Worm (Caenorhabditis elegans) whole organism, L4 larva: Measurements from ENCODE around the gene F59B10.5.

ENCODE experiments used
- F44E2.7 ChIP-seq: fragments of 200-800 bp; sonication (Bioruptor generic); IDR thresholded peaks from 2 replicates; pipeline ENCODE4 v2.1.2; 2022; ENCODE audit warnings: missing genetic modification characterization, missing compliant biosample characterization
- Y105C5A.15 ChIP-seq: fragments of 200-800 bp; sonication (Bioruptor generic); IDR thresholded peaks from 2 replicates; pipeline ENCODE4 v1.3.6; 2022; ENCODE audit warnings: missing genetic modification characterization, missing compliant biosample characterization
- Y48G9A.11 ChIP-seq: fragments of 200-800 bp; sonication (Bioruptor generic); IDR thresholded peaks from 2 replicates; pipeline ENCODE4 v1.3.6; 2022; ENCODE audit warnings: missing genetic modification reagents, missing genetic modification characterization, missing compliant biosample characterization
- ZK546.5 ChIP-seq, 2 experiments: sonication (generic microtip); optimal IDR thresholded peaks; 2 replicates each; lab custom pipeline; 2017; ENCODE audit warnings: missing biosample characterization in 2 of 2, missing genetic modification characterization in 2 of 2
- aly-2 ChIP-seq: sonication (generic microtip); optimal IDR thresholded peaks from 2 replicates; lab custom pipeline; 2018; ENCODE audit warnings: missing biosample characterization, missing genetic modification characterization
- attf-4 ChIP-seq: sonication (generic microtip); optimal IDR thresholded peaks from 3 replicates; lab custom pipeline; 2017; ENCODE audit warnings: missing biosample characterization, missing genetic modification characterization
- ceh-20 ChIP-seq: fragments of 200-800 bp; sonication (Bioruptor generic); IDR thresholded peaks from 2 replicates; pipeline ENCODE4 v1.3.6; 2022; ENCODE audit warnings: missing genetic modification reagents, missing genetic modification characterization, missing compliant biosample characterization
- ctbp-1 ChIP-seq: fragments of 200-800 bp; sonication (Bioruptor generic); IDR thresholded peaks from 2 replicates; pipeline ENCODE4 v1.3.6; 2022; ENCODE audit warnings: missing genetic modification reagents, missing genetic modification characterization, missing compliant biosample characterization
- daf-19 ChIP-seq: fragments of 200-800 bp; sonication (Bioruptor generic); conservative IDR thresholded peaks from 2 replicates; pipeline ENCODE4 v1.3.6; 2022; ENCODE audit warnings: missing genetic modification characterization, missing compliant biosample characterization
- daf-8 ChIP-seq: fragments of 200-800 bp; sonication (Bioruptor generic); IDR thresholded peaks from 2 replicates; pipeline ENCODE4 v1.3.6; 2022; ENCODE audit warnings: missing genetic modification characterization, missing compliant biosample characterization
- duxl-1 ChIP-seq: sonication (generic microtip); optimal IDR thresholded peaks from 2 replicates; lab custom pipeline; 2016; ENCODE audit warnings: mild to moderate bottlenecking, missing genetic modification characterization, moderate library complexity, missing compliant biosample characterization; ENCODE audit not compliant: poor library complexity
- dve-1 ChIP-seq: sonication (generic microtip); optimal IDR thresholded peaks from 2 replicates; lab custom pipeline; 2017; ENCODE audit warnings: antibody characterized with exemption, mild to moderate bottlenecking, missing genetic modification characterization, missing compliant biosample characterization; ENCODE audit not compliant: insufficient read depth
- egl-27 ChIP-seq: sonication (generic microtip); optimal IDR thresholded peaks from 3 replicates; lab custom pipeline; 2017; ENCODE audit warnings: missing biosample characterization, missing genetic modification reagents, missing genetic modification characterization
- egl-43 ChIP-seq: fragments of 200-800 bp; sonication (Bioruptor generic); IDR thresholded peaks from 2 replicates; pipeline ENCODE4 v1.3.6; 2022; ENCODE audit warnings: missing genetic modification reagents, missing genetic modification characterization, missing compliant biosample characterization
- fkh-10 ChIP-seq: fragments of 150-350 bp; optimal IDR thresholded peaks from 2 replicates; lab custom pipeline; 2014; ENCODE audit warnings: missing biosample characterization, missing genetic modification reagents, missing genetic modification characterization
- hlh-11 ChIP-seq: fragments of 200-800 bp; sonication (Bioruptor generic); optimal IDR thresholded peaks from 2 replicates; lab custom pipeline; 2018; ENCODE audit warnings: mild to moderate bottlenecking, missing genetic modification characterization, missing compliant biosample characterization
- hlh-30 ChIP-seq: sonication (generic microtip); optimal IDR thresholded peaks from 2 replicates; lab custom pipeline; 2017; ENCODE audit warnings: antibody characterized with exemption, mild to moderate bottlenecking, missing genetic modification characterization, missing compliant biosample characterization; ENCODE audit not compliant: insufficient read depth
- jun-1 ChIP-seq: fragments of 150-350 bp; optimal IDR thresholded peaks from 2 replicates; lab custom pipeline; 2014; ENCODE audit warnings: missing biosample characterization, missing genetic modification reagents, missing genetic modification characterization
- lin-1 ChIP-seq: fragments of 200-800 bp; sonication (Bioruptor generic); IDR thresholded peaks from 2 replicates; pipeline ENCODE4 v1.3.6; 2022; ENCODE audit warnings: missing genetic modification reagents, missing genetic modification characterization, missing compliant biosample characterization
- lin-29 ChIP-seq: fragments of 200-800 bp; sonication (Bioruptor generic); IDR thresholded peaks from 2 replicates; pipeline ENCODE4 v1.3.6; 2022; ENCODE audit warnings: missing genetic modification reagents, missing genetic modification characterization, missing compliant biosample characterization
- lin-38 ChIP-seq: fragments of 200-800 bp; sonication (Bioruptor generic); IDR thresholded peaks from 2 replicates; pipeline ENCODE4 v1.3.6; 2022; ENCODE audit warnings: missing genetic modification reagents, missing genetic modification characterization, missing compliant biosample characterization
- lin-39 ChIP-seq: fragments of 150-350 bp; optimal IDR thresholded peaks from 2 replicates; lab custom pipeline; 2014; ENCODE audit warnings: missing biosample characterization, missing genetic modification reagents, missing genetic modification characterization
- mdl-1 ChIP-seq, 2 experiments: fragments of 150-350 bp in 1 of 2; sonication (generic microtip) in 1 of 2; optimal IDR thresholded peaks; 2 replicates each; lab custom pipeline; 2014 to 2017; ENCODE audit warnings: missing biosample characterization in 2 of 2, missing genetic modification characterization in 2 of 2
- mdt-29 ChIP-seq: fragments of 200-800 bp; sonication (Bioruptor generic); IDR thresholded peaks from 2 replicates; pipeline ENCODE4 v1.3.6; 2022; ENCODE audit warnings: missing genetic modification reagents, missing genetic modification characterization, missing compliant biosample characterization
- mep-1 ChIP-seq: fragments of 150-350 bp; sonication (generic microtip); optimal IDR thresholded peaks from 3 replicates; lab custom pipeline; 2014; ENCODE audit warnings: missing biosample characterization, missing genetic modification characterization
- mes-2 ChIP-seq: sonication (generic microtip); optimal IDR thresholded peaks from 2 replicates; lab custom pipeline; 2016; ENCODE audit warnings: missing genotype, mild to moderate bottlenecking, missing genetic modification characterization, missing compliant biosample characterization; ENCODE audit not compliant: poor library complexity, severe bottlenecking
- mxl-3 ChIP-seq: fragments of 200-800 bp; sonication (Bioruptor generic); optimal IDR thresholded peaks from 2 replicates; lab custom pipeline; 2018; ENCODE audit warnings: mild to moderate bottlenecking, missing genetic modification characterization, missing compliant biosample characterization
- nhr-102 ChIP-seq: sonication (generic microtip); optimal IDR thresholded peaks from 2 replicates; lab custom pipeline; 2016; ENCODE audit warnings: mild to moderate bottlenecking, missing genetic modification characterization, moderate library complexity, missing compliant biosample characterization
- nhr-25 ChIP-seq: sonication (generic microtip); optimal IDR thresholded peaks from 2 replicates; lab custom pipeline; 2017; ENCODE audit warnings: missing genetic modification characterization, mild to moderate bottlenecking, missing compliant biosample characterization, antibody characterized with exemption, moderate library complexity, borderline replicate concordance; ENCODE audit not compliant: insufficient read depth
- nhr-28 ChIP-seq: fragments of 150-350 bp; optimal IDR thresholded peaks from 2 replicates; lab custom pipeline; 2014; ENCODE audit warnings: missing biosample characterization, missing genetic modification characterization
- nhr-41 ChIP-seq: fragments of 200-800 bp; sonication (Bioruptor generic); IDR thresholded peaks from 2 replicates; pipeline ENCODE4 v1.3.6; 2022; ENCODE audit warnings: missing genetic modification reagents, missing genetic modification characterization, missing compliant biosample characterization
- nhr-42 ChIP-seq: fragments of 200-800 bp; sonication (Bioruptor generic); IDR thresholded peaks from 2 replicates; pipeline ENCODE4 v1.3.6; 2022; ENCODE audit warnings: missing genetic modification characterization, missing compliant biosample characterization
- sdz-12 ChIP-seq: fragments of 200-800 bp; sonication (Bioruptor generic); optimal IDR thresholded peaks from 2 replicates; lab custom pipeline; 2018; ENCODE audit warnings: mild to moderate bottlenecking, missing genetic modification characterization, missing compliant biosample characterization
- skn-1 ChIP-seq: fragments of 150-350 bp; optimal IDR thresholded peaks from 2 replicates; lab custom pipeline; 2014; ENCODE audit warnings: missing biosample characterization, missing genetic modification characterization
- snpc-4 ChIP-seq: fragments of 150-350 bp; optimal IDR thresholded peaks from 2 replicates; lab custom pipeline; 2014; ENCODE audit warnings: missing biosample characterization, missing genetic modification characterization
- unc-62 ChIP-seq, 3 experiments: fragments of 150-350 bp in 1 of 3; sonication (generic microtip); optimal IDR thresholded peaks in 2 of 3; peaks in 1 of 3; 1 replicate in 1 of 3; 2 replicates in 2 of 3; lab custom pipeline; 2014 to 2017; ENCODE audit warnings: missing biosample characterization in 3 of 3, missing genetic modification characterization in 3 of 3, missing genetic modification reagents in 3 of 3, missing genotype in 1 of 3
- vab-7 ChIP-seq: fragments of 200-800 bp; sonication (Bioruptor generic); IDR thresholded peaks from 2 replicates; pipeline ENCODE4 v1.3.6; 2022; ENCODE audit warnings: missing genetic modification reagents, missing genetic modification characterization, missing compliant biosample characterization
- zfp-3 ChIP-seq: fragments of 200-800 bp; sonication (Bioruptor generic); conservative IDR thresholded peaks from 2 replicates; pipeline ENCODE4 v1.3.6; 2022; ENCODE audit warnings: missing genetic modification reagents, missing genetic modification characterization, missing compliant biosample characterization
- zip-11 ChIP-seq: fragments of 200-800 bp; sonication (Bioruptor generic); IDR thresholded peaks from 2 replicates; pipeline ENCODE4 v1.3.6; 2022; ENCODE audit warnings: missing genetic modification characterization, missing compliant biosample characterization

The F59B10.5 gene

ce11 chrII:10525134-10525533, 1.7 kb upstream of the F59B10.5 start:
- TF ChIP-seq nhr-28 = peak; percentile 53
- no peak for TF ChIP-seq sdz-12 (GFP tag; lab: Kevin White, UChicago)
- TF ChIP-seq ZK546.5 (tag; optimal IDR thresholded peaks at IDR 0.05; lab: Kevin White, UChicago) = no peak
- TF ChIP-seq mdl-1 (tag; optimal IDR thresholded peaks at IDR 0.05; lab: Kevin White, UChicago) = peak in 1 of 2 experiments; percentile 6
- TF ChIP-seq dve-1 (tag; lab: Kevin White, UChicago) = peak; percentile 26
- peak; percentile 50 for TF ChIP-seq hlh-11
- peak; percentile 38 for TF ChIP-seq hlh-30
- no peak for TF ChIP-seq daf-19 (GFP tag; lab: Robert Waterston, UW)
- no peak for TF ChIP-seq zfp-3 (GFP tag; lab: Robert Waterston, UW)
- peak; percentile 41 for TF ChIP-seq mep-1
- TF ChIP-seq unc-62 (GFP tag; optimal IDR thresholded peaks at IDR 0.05 in 1 of 2; lab: Kevin White, UChicago) = peak in 1 of 2 experiments; percentile 31
- no peak for TF ChIP-seq unc-62 (tag; optimal IDR thresholded peaks at IDR 0.05; lab: Kevin White, UChicago)

DNA sequence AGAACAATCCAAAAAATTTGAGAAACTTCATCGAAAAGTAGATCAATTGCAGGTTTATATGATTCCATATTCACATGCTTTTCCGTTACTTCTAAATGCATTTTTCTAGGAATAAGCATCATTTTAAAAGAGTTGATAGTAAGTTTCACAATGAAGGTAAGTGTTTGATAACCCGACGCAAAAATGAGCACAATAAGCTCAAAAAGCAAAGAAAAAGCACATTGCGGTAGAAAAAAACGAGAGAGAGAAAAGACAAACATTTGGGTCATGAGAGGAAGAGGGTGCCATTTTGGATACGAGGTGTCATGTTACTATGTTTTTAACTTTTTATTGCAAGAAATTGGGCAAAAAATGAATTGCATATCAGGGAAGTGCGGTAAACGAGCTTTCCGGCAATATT, 891 bp upstream of the F59B10.5 start, which contains the start of gene F59B10.6:
F59B10.6 (minus strand) TSS at position 101 of the 400 bp plus-strand sequence.
- no peak for TF ChIP-seq Y48G9A.11
- TF ChIP-seq aly-2 (tag; lab: Kevin White, UChicago) = no peak
- no peak for TF ChIP-seq duxl-1
- TF ChIP-seq zip-11 (GFP tag; lab: Robert Waterston, UW) = no peak
- no peak for TF ChIP-seq lin-38 (GFP tag; lab: Robert Waterston, UW)
- no peak for TF ChIP-seq attf-4 (tag; lab: Kevin White, UChicago)
- no peak for TF ChIP-seq lin-1
- TF ChIP-seq lin-39 (tag; lab: Kevin White, UChicago) = no peak
- no peak for TF ChIP-seq mxl-3
- no peak for TF ChIP-seq egl-27 (tag; lab: Kevin White, UChicago)
- TF ChIP-seq nhr-25 (tag; lab: Kevin White, UChicago) = no peak

DNA sequence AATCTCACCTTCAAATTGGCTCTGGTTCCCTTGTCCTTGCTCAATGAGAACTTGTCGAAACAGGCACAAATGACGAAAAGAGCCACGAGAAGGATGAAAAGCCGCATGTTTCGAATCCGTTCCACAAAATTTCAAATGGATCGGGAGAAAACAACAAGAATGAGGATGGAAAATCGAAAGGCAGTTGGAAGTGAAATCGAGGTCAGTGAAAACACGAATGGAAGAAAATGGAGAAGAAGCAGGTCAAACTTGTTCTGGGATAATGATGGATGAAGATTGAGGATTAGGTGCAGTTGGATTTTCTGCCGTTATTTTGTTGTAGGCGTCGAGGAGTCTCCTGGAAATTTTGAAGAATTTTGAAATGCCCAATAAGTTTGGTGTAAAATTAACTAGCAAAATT, 452 bp downstream of the F59B10.5 start:
- TF ChIP-seq ceh-20 (GFP tag; lab: Robert Waterston, UW) = no peak
- no peak for TF ChIP-seq lin-29
- TF ChIP-seq nhr-41 (GFP tag; lab: Robert Waterston, UW) = no peak
- TF ChIP-seq ctbp-1 (GFP tag; lab: Robert Waterston, UW) = no peak
- TF ChIP-seq daf-8 (GFP tag; lab: Robert Waterston, UW) = no peak
- TF ChIP-seq snpc-4 (tag; lab: Kevin White, UChicago) = no peak
- no peak for TF ChIP-seq Y105C5A.15
- no peak for TF ChIP-seq vab-7 (GFP tag; lab: Robert Waterston, UW)
- TF ChIP-seq mes-2 (tag; lab: Kevin White, UChicago) = no peak
- no peak for TF ChIP-seq skn-1 (tag; lab: Kevin White, UChicago)
- TF ChIP-seq egl-43 = no peak
- no peak for TF ChIP-seq nhr-102 (tag; lab: Kevin White, UChicago)
- TF ChIP-seq jun-1 (tag; lab: Kevin White, UChicago) = no peak
- no peak for TF ChIP-seq F44E2.7
- TF ChIP-seq nhr-42 (GFP tag; lab: Robert Waterston, UW) = no peak
- no peak for TF ChIP-seq mdt-29 (GFP tag; lab: Robert Waterston, UW)
- TF ChIP-seq fkh-10 (GFP tag; lab: Kevin White, UChicago) = no peak
- TF ChIP-seq, all 104 proteins: peak for 0
